Worm (Caenorhabditis elegans) whole organism, L4 larva: ENCODE results near the gene mdt-21.

ENCODE experiments used
- aha-1 ChIP-seq: fragments of 150-350 bp; peaks from one replicate; lab custom pipeline; 2014; ENCODE audit warnings: missing biosample characterization, missing genetic modification characterization
- ceh-82 ChIP-seq: sonication (generic microtip); optimal IDR thresholded peaks from 2 replicates; lab custom pipeline; 2017; ENCODE audit warnings: missing biosample characterization, missing genetic modification characterization
- ces-1 ChIP-seq: fragments of 150-350 bp; sonication (generic microtip); optimal IDR thresholded peaks from 4 replicates; lab custom pipeline; 2014; ENCODE audit warnings: missing biosample characterization, missing genetic modification reagents, missing genetic modification characterization
- egl-27 ChIP-seq: sonication (generic microtip); optimal IDR thresholded peaks from 3 replicates; lab custom pipeline; 2017; ENCODE audit warnings: missing biosample characterization, missing genetic modification reagents, missing genetic modification characterization
- hlh-30 ChIP-seq: sonication (generic microtip); optimal IDR thresholded peaks from 2 replicates; lab custom pipeline; 2017; ENCODE audit warnings: antibody characterized with exemption, mild to moderate bottlenecking, missing genetic modification characterization, missing compliant biosample characterization; ENCODE audit not compliant: insufficient read depth
- lin-13 ChIP-seq: fragments of 150-350 bp; optimal IDR thresholded peaks from 2 replicates; lab custom pipeline; 2014; ENCODE audit warnings: missing biosample characterization, missing genetic modification reagents, missing genetic modification characterization
- lin-15B ChIP-seq: fragments of 150-350 bp; sonication (generic microtip); optimal IDR thresholded peaks from 3 replicates; lab custom pipeline; 2014; ENCODE audit warnings: missing biosample characterization, missing genetic modification characterization
- lin-39 ChIP-seq: fragments of 150-350 bp; optimal IDR thresholded peaks from 2 replicates; lab custom pipeline; 2014; ENCODE audit warnings: missing biosample characterization, missing genetic modification reagents, missing genetic modification characterization
- lsy-2 ChIP-seq, 2 experiments: fragments of 150-350 bp in 1 of 2; sonication (generic microtip) in 1 of 2; optimal IDR thresholded peaks; 2 replicates each; lab custom pipeline; 2014 to 2017; ENCODE audit warnings: missing biosample characterization in 2 of 2, missing genetic modification characterization in 2 of 2
- madf-9 ChIP-seq: fragments of 200-800 bp; sonication (Bioruptor generic); conservative IDR thresholded peaks from 2 replicates; pipeline ENCODE4 v1.3.6; 2022; ENCODE audit warnings: missing genetic modification reagents, missing genetic modification characterization, missing compliant biosample characterization
- mdl-1 ChIP-seq, 2 experiments: fragments of 150-350 bp in 1 of 2; sonication (generic microtip) in 1 of 2; optimal IDR thresholded peaks; 2 replicates each; lab custom pipeline; 2014 to 2017; ENCODE audit warnings: missing biosample characterization in 2 of 2, missing genetic modification characterization in 2 of 2
- nhr-111 ChIP-seq: fragments of 200-800 bp; sonication (Bioruptor generic); optimal IDR thresholded peaks from 2 replicates; lab custom pipeline; 2018; ENCODE audit warnings: mild to moderate bottlenecking, missing genetic modification characterization, missing compliant biosample characterization
- unc-130 ChIP-seq: sonication (generic microtip); optimal IDR thresholded peaks from 2 replicates; lab custom pipeline; 2016; ENCODE audit warnings: missing genetic modification reagents, missing genetic modification characterization, missing compliant biosample characterization
- zfp-3 ChIP-seq: fragments of 200-800 bp; sonication (Bioruptor generic); conservative IDR thresholded peaks from 2 replicates; pipeline ENCODE4 v1.3.6; 2022; ENCODE audit warnings: missing genetic modification reagents, missing genetic modification characterization, missing compliant biosample characterization

DNA sequence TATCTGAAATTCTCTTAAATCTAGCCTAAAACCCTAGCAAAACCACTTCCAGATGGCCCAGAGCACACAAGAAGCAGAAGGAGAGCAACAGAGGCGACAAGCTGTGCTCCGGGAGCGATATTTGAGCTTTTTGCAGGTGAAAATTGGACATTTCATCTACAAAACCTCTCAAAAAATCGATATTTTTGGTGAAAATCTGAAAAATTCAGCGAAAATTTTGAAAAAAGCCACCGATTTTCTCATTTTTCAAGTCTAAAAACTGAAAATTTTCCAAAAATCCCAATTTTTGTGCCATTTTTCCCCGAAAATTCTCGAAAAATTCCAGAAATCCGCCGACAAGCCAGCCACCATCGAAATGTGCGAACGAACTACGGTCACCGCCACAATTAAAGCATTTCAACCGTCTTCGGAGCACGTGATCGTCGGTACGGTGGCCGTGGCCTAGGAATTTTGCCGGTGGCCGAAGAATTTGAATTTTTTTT is 2.8 kb downstream of the mdt-21 start, which contains the start of gene C24H11.5:
- TF ChIP-seq ces-1 (GFP tag; lab: Kevin White, UChicago) (no peak), mdl-1 (tag; optimal IDR thresholded peaks at IDR 0.05; lab: Kevin White, UChicago) (no peak), zfp-3 (GFP tag; lab: Robert Waterston, UW) (no peak), hlh-30 (no peak), nhr-111 (GFP tag; lab: Kevin White, UChicago) (no peak), lin-15B (no peak), ceh-82 (no peak), lin-13 (GFP tag; lab: Kevin White, UChicago) (no peak), egl-27 (tag; lab: Kevin White, UChicago) (no peak), lin-39 (no peak), aha-1 (tag; lab: Kevin White, UChicago) (no peak), unc-130 (GFP tag; lab: Kevin White, UChicago) (no peak), lsy-2 (tag; optimal IDR thresholded peaks at IDR 0.05; lab: Kevin White, UChicago) (no peak), madf-9 (GFP tag; lab: Robert Waterston, UW) (no peak)
